Worm (Caenorhabditis elegans): ENCODE data around the gene Y41G9A.5.

Y41G9A.5 gene

ce11 chrX:2971542-2971988, 25.1 kb downstream of the Y41G9A.5 start:
- TF ChIP-seq Y48G9A.11 (GFP tag; IDR thresholded peaks at IDR 0.05) (no peak), lin-15B (tag; optimal IDR thresholded peaks at IDR 0.05) (no peak), dpl-1 (GFP tag; optimal IDR thresholded peaks at IDR 0.05) (peak; percentile 6), Y75B8A.6 (GFP tag; IDR thresholded peaks at IDR 0.05) (peak; percentile 80; the same call in 1 of the 2 replicates), ztf-11 (tag; optimal IDR thresholded peaks at IDR 0.05) (no peak), ama-1 (optimal IDR thresholded peaks at IDR 0.05) (no peak), zip-11 (GFP tag; IDR thresholded peaks at IDR 0.05) (no peak), lin-1 (GFP tag; IDR thresholded peaks at IDR 0.05) (peak; percentile 74; the same call in 1 of the 2 replicates), F37D6.2 (tag; optimal IDR thresholded peaks at IDR 0.05) (peak; percentile 58), lir-3 (tag; optimal IDR thresholded peaks at IDR 0.05) (no peak), nhr-25 (tag; optimal IDR thresholded peaks at IDR 0.05; ENCODE audit: borderline replicate concordance, insufficient read depth) (no peak), lin-39 (tag; optimal IDR thresholded peaks at IDR 0.05) (no peak), daf-8 (GFP tag; IDR thresholded peaks at IDR 0.05) (no peak), saeg-2 (GFP tag; IDR thresholded peaks at IDR 0.05) (no peak), nhr-28 (tag; optimal IDR thresholded peaks at IDR 0.05) (peak; percentile 85), mdt-29 (GFP tag; IDR thresholded peaks at IDR 0.05) (peak; percentile 99), ZK337.2 (GFP tag; IDR thresholded peaks at IDR 0.05) (no peak), hmg-1.1 (GFP tag; IDR thresholded peaks at IDR 0.05) (peak; percentile 76), daf-16 (GFP tag; optimal IDR thresholded peaks at IDR 0.05) (peak; percentile 88 to 98), daf-16 (tag; optimal IDR thresholded peaks at IDR 0.05) (peak; percentile 95), nhr-6 (tag; optimal IDR thresholded peaks at IDR 0.05) (peak; percentile 33), ceh-28 (tag; optimal IDR thresholded peaks at IDR 0.05) (peak; percentile 73), egl-43 (GFP tag; IDR thresholded peaks at IDR 0.05) (peak; percentile 68; the same call in 1 of the 2 replicates), vab-7 (GFP tag; IDR thresholded peaks at IDR 0.05) (no peak), ctbp-1 (GFP tag; IDR thresholded peaks at IDR 0.05) (peak; percentile 91), gei-8 (GFP tag; optimal IDR thresholded peaks at IDR 0.05) (peak; percentile 52), spr-3 (GFP tag; optimal IDR thresholded peaks at IDR 0.05) (peak; percentile 3), D1046.2 (GFP tag; IDR thresholded peaks at IDR 0.05) (0 out of 2 replicates have a peak, but pooled peaks have one; percentile 29), daf-19 (GFP tag; conservative IDR thresholded peaks at IDR 0.05) (no peak), tra-1 (GFP tag; IDR thresholded peaks at IDR 0.05) (peak; percentile 89; the same call in 1 of the 2 replicates), dve-1 (tag; optimal IDR thresholded peaks at IDR 0.05; ENCODE audit: insufficient read depth) (peak; percentile 90), zag-1 (tag; optimal IDR thresholded peaks at IDR 0.05) (no peak), set-16 (GFP tag; IDR thresholded peaks at IDR 0.05) (peak; percentile 93), hlh-30 (tag; optimal IDR thresholded peaks at IDR 0.05; ENCODE audit: insufficient read depth) (peak; percentile 100), lim-7 (GFP tag; IDR thresholded peaks at IDR 0.05) (0 out of 2 replicates have a peak, but pooled peaks have one; percentile 15), madf-5 (GFP tag; IDR thresholded peaks at IDR 0.05) (peak in 1 of 2 experiments; percentile 49; a peak in 1 of 4 replicates), duxl-1 (tag; optimal IDR thresholded peaks at IDR 0.05; ENCODE audit: poor library complexity) (no peak), cey-2 (tag; optimal IDR thresholded peaks at IDR 0.05; ENCODE audit: borderline replicate concordance, insufficient read depth) (no peak), dmd-6 (GFP tag; IDR thresholded peaks at IDR 0.05) (peak; percentile 92), madf-9 (GFP tag; conservative IDR thresholded peaks at IDR 0.05) (peak; percentile 54; the same call in 1 of the 2 replicates), ztf-7 (tag; optimal IDR thresholded peaks at IDR 0.05) (no peak), nhr-102 (tag; optimal IDR thresholded peaks at IDR 0.05) (peak; percentile 58), nhr-42 (GFP tag; IDR thresholded peaks at IDR 0.05) (0 out of 2 replicates have a peak, but pooled peaks have one; percentile 63), mxl-3 (GFP tag; optimal IDR thresholded peaks at IDR 0.05) (peak; percentile 60), spr-1 (tag; optimal IDR thresholded peaks at IDR 0.05) (peak; percentile 34), mxl-2 (GFP tag; conservative IDR thresholded peaks at IDR 0.05) (0 out of 2 replicates have a peak, but pooled peaks have one; percentile 52), nhr-111 (GFP tag; optimal IDR thresholded peaks at IDR 0.05) (no peak), nhr-48 (tag; optimal IDR thresholded peaks at IDR 0.05) (peak; percentile 74), pha-4 (GFP tag; IDR thresholded peaks at IDR 0.05) (peak; percentile 78; the same call in 1 of the 2 replicates), pha-4 (tag; optimal IDR thresholded peaks at IDR 0.05) (no peak)
